Worm (Caenorhabditis elegans) whole organism, early embryonic: ENCODE measurements around the gene erg-28.

ENCODE experiments used
- B0310.2 ChIP-seq: sonication (generic microtip); optimal IDR thresholded peaks from 2 replicates; lab custom pipeline; 2016; ENCODE audit warnings: mild to moderate bottlenecking, missing genetic modification characterization, missing compliant biosample characterization
- F13C5.2 ChIP-seq: sonication (generic microtip); optimal IDR thresholded peaks from 2 replicates; lab custom pipeline; 2017; ENCODE audit warnings: mild to moderate bottlenecking, missing genetic modification characterization, inconsistent platforms, missing compliant biosample characterization
- aly-1 ChIP-seq: sonication (generic microtip); optimal IDR thresholded peaks from 2 replicates; lab custom pipeline; 2016; ENCODE audit warnings: missing genetic modification characterization, missing compliant biosample characterization
- ama-1 ChIP-seq: fragments of 150-350 bp; optimal IDR thresholded peaks from 2 replicates; lab custom pipeline; 2014
- ceh-13 ChIP-seq: fragments of 200-800 bp; sonication (Bioruptor generic); optimal IDR thresholded peaks from 2 replicates; lab custom pipeline; 2018; ENCODE audit warnings: mild to moderate bottlenecking, missing genetic modification characterization, missing compliant biosample characterization
- ceh-36 ChIP-seq: sonication (generic microtip); optimal IDR thresholded peaks from 2 replicates; lab custom pipeline; 2016; ENCODE audit warnings: missing genetic modification characterization, inconsistent platforms, missing compliant biosample characterization
- ets-7 ChIP-seq: sonication (generic microtip); optimal IDR thresholded peaks from 2 replicates; lab custom pipeline; 2016; ENCODE audit warnings: missing genotype, missing genetic modification characterization, missing compliant biosample characterization
- flt-1 ChIP-seq: fragments of 200-800 bp; sonication (Bioruptor generic); IDR thresholded peaks from 2 replicates; pipeline ENCODE4 v1.3.6; 2022; ENCODE audit warnings: missing genetic modification characterization, missing compliant biosample characterization
- hmbx-1 ChIP-seq: sonication (generic microtip); optimal IDR thresholded peaks from 2 replicates; lab custom pipeline; 2016; ENCODE audit warnings: mild to moderate bottlenecking, missing genetic modification characterization, missing compliant biosample characterization
- hmg-4 ChIP-seq: fragments of 200-800 bp; sonication (Bioruptor generic); optimal IDR thresholded peaks from 2 replicates; lab custom pipeline; 2018; ENCODE audit warnings: mild to moderate bottlenecking, missing genetic modification characterization, missing compliant biosample characterization
- hnd-1 ChIP-seq: sonication (generic microtip); optimal IDR thresholded peaks from 2 replicates; lab custom pipeline; 2016; ENCODE audit warnings: missing genetic modification characterization, missing compliant biosample characterization
- pes-1 ChIP-seq: fragments of 200-800 bp; sonication (Bioruptor generic); IDR thresholded peaks from 2 replicates; pipeline ENCODE4 v1.3.6; 2022; ENCODE audit warnings: missing genetic modification reagents, missing genetic modification characterization, missing compliant biosample characterization
- scrt-1 ChIP-seq: fragments of 200-800 bp; sonication (Bioruptor generic); IDR thresholded peaks from 2 replicates; pipeline ENCODE4 v1.3.6; 2022; ENCODE audit warnings: missing genetic modification characterization, missing compliant biosample characterization
- sea-1 ChIP-seq: fragments of 200-800 bp; sonication (Bioruptor generic); conservative IDR thresholded peaks from 2 replicates; pipeline ENCODE4 v1.3.6; 2022; ENCODE audit warnings: missing genetic modification characterization, missing compliant biosample characterization
- tbx-11 ChIP-seq: fragments of 200-800 bp; sonication (Bioruptor generic); IDR thresholded peaks from 2 replicates; pipeline ENCODE4 v1.3.6; 2022; ENCODE audit warnings: missing genetic modification characterization, missing compliant biosample characterization
- tbx-37 ChIP-seq: fragments of 200-800 bp; sonication (Bioruptor generic); conservative IDR thresholded peaks from 2 replicates; pipeline ENCODE4 v1.3.6; 2022; ENCODE audit warnings: missing genetic modification reagents, missing genetic modification characterization, missing compliant biosample characterization
- tra-4 ChIP-seq: sonication (generic microtip); optimal IDR thresholded peaks from 2 replicates; lab custom pipeline; 2017; ENCODE audit warnings: missing genetic modification characterization, missing compliant biosample characterization

Gene erg-28

ce11 chrV:12644500-12644899, 37.3 kb downstream of the erg-28 start, which contains the start of gene F56H9.8:
F56H9.8 (plus strand) TSS chrV:12644800.
- TF ChIP-seq F13C5.2 (tag; lab: Kevin White, UChicago) (no peak), pes-1 (GFP tag; lab: Robert Waterston, UW) (no peak), hmg-4 (GFP tag; lab: Kevin White, UChicago) (no peak), hnd-1 (tag; lab: Kevin White, UChicago) (no peak), tra-4 (no peak), ama-1 (lab: Kevin White, UChicago) (no peak), ceh-13 (GFP tag; lab: Kevin White, UChicago) (no peak), tbx-11 (no peak), aly-1 (no peak), ceh-36 (tag; lab: Kevin White, UChicago) (no peak)

- TF ChIP-seq scrt-1, result no peak
- no peak for TF ChIP-seq hmg-4 (GFP tag; lab: Kevin White, UChicago)
- TF ChIP-seq pes-1 (GFP tag; lab: Robert Waterston, UW), result no peak
- no peak for TF ChIP-seq tra-4
- TF ChIP-seq hmbx-1 (tag; lab: Kevin White, UChicago), result no peak
- no peak for TF ChIP-seq ets-7
- TF ChIP-seq aly-1, result no peak
- no peak for TF ChIP-seq hnd-1 (tag; lab: Kevin White, UChicago)
- no peak for TF ChIP-seq tbx-37 (GFP tag; lab: Robert Waterston, UW)
- no peak for TF ChIP-seq sea-1 (GFP tag; lab: Robert Waterston, UW)
- no peak for TF ChIP-seq ceh-36 (tag; lab: Kevin White, UChicago)
- no peak for TF ChIP-seq B0310.2 (tag; lab: Kevin White, UChicago)
- TF ChIP-seq ceh-13 (GFP tag; lab: Kevin White, UChicago), result no peak
Measured at ce11 chrV:12649213-12649612, 42.0 kb downstream of the erg-28 start, which contains the start of gene gpa-9. gpa-9 (minus strand) TSS chrV:12649313.

- TF ChIP-seq tbx-11 (no peak), tbx-37 (GFP tag; lab: Robert Waterston, UW) (no peak), hmbx-1 (tag; lab: Kevin White, UChicago) (no peak), flt-1 (no peak), F13C5.2 (tag; lab: Kevin White, UChicago) (no peak), B0310.2 (tag; lab: Kevin White, UChicago) (no peak), pes-1 (GFP tag; lab: Robert Waterston, UW) (no peak), ets-7 (no peak), hmg-4 (GFP tag; lab: Kevin White, UChicago) (no peak), ceh-13 (GFP tag; lab: Kevin White, UChicago) (no peak), tra-4 (no peak), ama-1 (lab: Kevin White, UChicago) (no peak), sea-1 (GFP tag; lab: Robert Waterston, UW) (no peak), scrt-1 (no peak), ceh-36 (tag; lab: Kevin White, UChicago) (no peak)
Measured at ce11 chrV:12649636-12650035, 42.4 kb downstream of the erg-28 start, which contains the start of gene lin-25. lin-25 (plus strand) TSS chrV:12649925.
